Worm (Caenorhabditis elegans) whole organism, young adult: ENCODE data around the gene rpl-3.

ENCODE experiments used
- B0019.2 ChIP-seq: fragments of 200-800 bp; sonication (Bioruptor generic); conservative IDR thresholded peaks from 2 replicates; pipeline ENCODE4 v1.3.6; 2022; ENCODE audit warnings: missing genetic modification reagents, missing genetic modification characterization, missing compliant biosample characterization
- F23B12.7 ChIP-seq: sonication (generic microtip); optimal IDR thresholded peaks from 2 replicates; lab custom pipeline; 2017; ENCODE audit warnings: missing genetic modification characterization, mild to moderate bottlenecking, missing compliant biosample characterization, antibody characterized with exemption, moderate library complexity; ENCODE audit not compliant: insufficient read depth
- F52B5.7 ChIP-seq: sonication (generic microtip); optimal IDR thresholded peaks from 2 replicates; lab custom pipeline; 2016; ENCODE audit warnings: mild to moderate bottlenecking, missing genetic modification characterization, missing compliant biosample characterization
- F57A8.1 ChIP-seq: fragments of 200-800 bp; sonication (Bioruptor generic); optimal IDR thresholded peaks from 2 replicates; lab custom pipeline; 2018; ENCODE audit warnings: mild to moderate bottlenecking, missing genetic modification characterization, moderate library complexity, missing compliant biosample characterization
- K12H6.12 ChIP-seq: fragments of 200-800 bp; sonication (Bioruptor generic); optimal IDR thresholded peaks from 2 replicates; lab custom pipeline; 2018; ENCODE audit warnings: mild to moderate bottlenecking, missing genetic modification characterization, missing compliant biosample characterization
- Y67H2A.10 ChIP-seq: fragments of 200-800 bp; sonication (Bioruptor generic); conservative IDR thresholded peaks from 2 replicates; pipeline ENCODE4 v1.3.6; 2022; ENCODE audit warnings: missing genetic modification reagents, missing genetic modification characterization, missing compliant biosample characterization
- ZK185.1 ChIP-seq: sonication (generic microtip); optimal IDR thresholded peaks from 2 replicates; lab custom pipeline; 2016; ENCODE audit warnings: mild to moderate bottlenecking, missing genetic modification characterization, missing compliant biosample characterization; ENCODE audit not compliant: poor library complexity, severe bottlenecking
- ama-1 ChIP-seq, 3 experiments: fragments of 150-350 bp in 1 of 3; sonication (generic microtip) in 2 of 3; optimal IDR thresholded peaks; 2 replicates each; lab custom pipeline; 2014 to 2018; ENCODE audit warnings: missing biosample characterization in 2 of 3, missing genetic modification characterization in 2 of 3, missing genetic modification reagents in 2 of 3
- atf-7 ChIP-seq: sonication (generic microtip); optimal IDR thresholded peaks from 2 replicates; lab custom pipeline; 2017; ENCODE audit warnings: mild to moderate bottlenecking, missing genetic modification characterization, missing compliant biosample characterization
- athp-1 ChIP-seq: sonication (generic microtip); optimal IDR thresholded peaks from 2 replicates; lab custom pipeline; 2017; ENCODE audit warnings: mild to moderate bottlenecking, missing genetic modification characterization, missing compliant biosample characterization
- bed-2 ChIP-seq: fragments of 200-800 bp; sonication (Bioruptor generic); IDR thresholded peaks from 2 replicates; pipeline ENCODE4 v1.3.6; 2022; ENCODE audit warnings: missing genetic modification reagents, missing genetic modification characterization, missing compliant biosample characterization
- cebp-2 ChIP-seq: fragments of 200-800 bp; sonication (Bioruptor generic); IDR thresholded peaks from 2 replicates; pipeline ENCODE4 v1.3.6; 2022; ENCODE audit warnings: missing genetic modification characterization, missing compliant biosample characterization
- ceh-58 ChIP-seq: fragments of 200-800 bp; sonication (Bioruptor generic); IDR thresholded peaks from 2 replicates; pipeline ENCODE4 v1.3.6; 2022; ENCODE audit warnings: missing genetic modification characterization, missing compliant biosample characterization
- ceh-91 ChIP-seq: fragments of 200-800 bp; sonication (Bioruptor generic); IDR thresholded peaks from 2 replicates; pipeline ENCODE4 v1.3.6; 2022; ENCODE audit warnings: missing genetic modification reagents, missing genetic modification characterization, missing compliant biosample characterization
- chd-7 ChIP-seq: sonication (generic microtip); optimal IDR thresholded peaks from 2 replicates; lab custom pipeline; 2016; ENCODE audit warnings: mild to moderate bottlenecking, missing genetic modification characterization, moderate library complexity, missing compliant biosample characterization
- dox-1 ChIP-seq: fragments of 200-800 bp; sonication (Bioruptor generic); IDR thresholded peaks from 2 replicates; pipeline ENCODE4 v1.3.6; 2022; ENCODE audit warnings: missing genetic modification reagents, missing genetic modification characterization, missing compliant biosample characterization
- dpff-1 ChIP-seq: sonication (generic microtip); optimal IDR thresholded peaks from 2 replicates; lab custom pipeline; 2017; ENCODE audit warnings: mild to moderate bottlenecking, missing genetic modification characterization, missing compliant biosample characterization
- efl-1 ChIP-seq: fragments of 150-350 bp; optimal IDR thresholded peaks from 2 replicates; lab custom pipeline; 2014; ENCODE audit warnings: missing biosample characterization, missing genetic modification reagents, missing genetic modification characterization
- ekl-4 ChIP-seq: fragments of 200-800 bp; sonication (Bioruptor generic); IDR thresholded peaks from 2 replicates; pipeline ENCODE4 v1.3.6; 2022; ENCODE audit warnings: missing genetic modification reagents, missing genetic modification characterization, missing compliant biosample characterization
- hrde-1 ChIP-seq: sonication (generic microtip); optimal IDR thresholded peaks from 2 replicates; lab custom pipeline; 2016; ENCODE audit warnings: missing genetic modification characterization, mild to moderate bottlenecking, missing compliant biosample characterization, moderate library complexity, missing genotype, missing genetic modification reagents, borderline replicate concordance
- hsf-1 ChIP-seq: fragments of 200-800 bp; sonication (Bioruptor generic); IDR thresholded peaks from 2 replicates; pipeline ENCODE4 v1.3.6; 2022; ENCODE audit warnings: missing genetic modification reagents, missing genetic modification characterization, missing compliant biosample characterization
- lsl-1 ChIP-seq: fragments of 200-800 bp; sonication (Bioruptor generic); optimal IDR thresholded peaks from 2 replicates; lab custom pipeline; 2018; ENCODE audit warnings: mild to moderate bottlenecking, missing genetic modification characterization, moderate library complexity, missing compliant biosample characterization
- lsy-27 ChIP-seq: sonication (generic microtip); optimal IDR thresholded peaks from 2 replicates; lab custom pipeline; 2017; ENCODE audit warnings: missing genetic modification characterization, mild to moderate bottlenecking, missing compliant biosample characterization, antibody characterized with exemption, missing genotype, borderline replicate concordance; ENCODE audit not compliant: insufficient read depth
- madf-3 ChIP-seq: fragments of 200-800 bp; sonication (Bioruptor generic); IDR thresholded peaks from 2 replicates; pipeline ENCODE4 v1.3.6; 2022; ENCODE audit warnings: missing genetic modification reagents, missing genetic modification characterization, missing compliant biosample characterization
- madf-6 ChIP-seq: fragments of 200-800 bp; sonication (Bioruptor generic); IDR thresholded peaks from 2 replicates; pipeline ENCODE4 v1.3.6; 2022; ENCODE audit warnings: missing genetic modification reagents, missing genetic modification characterization, missing compliant biosample characterization
- mel-28 ChIP-seq: sonication (generic microtip); optimal IDR thresholded peaks from 2 replicates; lab custom pipeline; 2016; ENCODE audit warnings: borderline replicate concordance, mild to moderate bottlenecking, missing genetic modification characterization, missing compliant biosample characterization
- mxl-1 ChIP-seq: sonication (generic microtip); optimal IDR thresholded peaks from 2 replicates; lab custom pipeline; 2016; ENCODE audit warnings: missing genetic modification characterization, missing compliant biosample characterization
- nfyb-1 ChIP-seq: fragments of 200-800 bp; sonication (Bioruptor generic); IDR thresholded peaks from 2 replicates; pipeline ENCODE4 v1.3.6; 2022; ENCODE audit warnings: missing genetic modification reagents, missing genetic modification characterization, missing compliant biosample characterization
- nhr-120 ChIP-seq: fragments of 200-800 bp; sonication (Bioruptor generic); IDR thresholded peaks from 2 replicates; pipeline ENCODE4 v1.3.6; 2022; ENCODE audit warnings: missing genetic modification characterization, missing compliant biosample characterization
- nhr-27 ChIP-seq: fragments of 200-800 bp; sonication (Bioruptor generic); optimal IDR thresholded peaks from 2 replicates; lab custom pipeline; 2018; ENCODE audit warnings: mild to moderate bottlenecking, missing genetic modification characterization, moderate library complexity, missing compliant biosample characterization
- pbrm-1 ChIP-seq: fragments of 200-800 bp; sonication (Bioruptor generic); IDR thresholded peaks from 2 replicates; pipeline ENCODE4 v1.3.6; 2022; ENCODE audit warnings: missing genetic modification reagents, missing genetic modification characterization, missing compliant biosample characterization
- sptf-2 ChIP-seq: fragments of 200-800 bp; sonication (Bioruptor generic); optimal IDR thresholded peaks from 2 replicates; lab custom pipeline; 2018; ENCODE audit warnings: mild to moderate bottlenecking, missing genetic modification characterization, missing compliant biosample characterization
- tbx-9 ChIP-seq: sonication (generic microtip); optimal IDR thresholded peaks from 2 replicates; lab custom pipeline; 2016; ENCODE audit warnings: borderline replicate concordance, missing genetic modification characterization, inconsistent platforms, missing compliant biosample characterization
- tlf-1 ChIP-seq: fragments of 200-800 bp; sonication (Bioruptor generic); optimal IDR thresholded peaks from 2 replicates; lab custom pipeline; 2018; ENCODE audit warnings: mild to moderate bottlenecking, missing genetic modification characterization, missing compliant biosample characterization
- xnd-1 ChIP-seq: sonication (generic microtip); optimal IDR thresholded peaks from 2 replicates; lab custom pipeline; 2016; ENCODE audit warnings: missing genotype, missing genetic modification reagents, missing genetic modification characterization, missing compliant biosample characterization
- ztf-18 ChIP-seq: sonication (generic microtip); optimal IDR thresholded peaks from 2 replicates; lab custom pipeline; 2016; ENCODE audit warnings: missing genotype, mild to moderate bottlenecking, missing genetic modification characterization, missing compliant biosample characterization
- ztf-3 ChIP-seq: fragments of 200-800 bp; sonication (Bioruptor generic); optimal IDR thresholded peaks from 2 replicates; lab custom pipeline; 2018; ENCODE audit warnings: mild to moderate bottlenecking, missing genetic modification characterization, missing compliant biosample characterization
- ztf-6 ChIP-seq: fragments of 200-800 bp; sonication (Bioruptor generic); IDR thresholded peaks from 2 replicates; pipeline ENCODE4 v1.3.6; 2022; ENCODE audit warnings: missing genetic modification reagents, missing genetic modification characterization, missing compliant biosample characterization

The rpl-3 gene

DNA sequence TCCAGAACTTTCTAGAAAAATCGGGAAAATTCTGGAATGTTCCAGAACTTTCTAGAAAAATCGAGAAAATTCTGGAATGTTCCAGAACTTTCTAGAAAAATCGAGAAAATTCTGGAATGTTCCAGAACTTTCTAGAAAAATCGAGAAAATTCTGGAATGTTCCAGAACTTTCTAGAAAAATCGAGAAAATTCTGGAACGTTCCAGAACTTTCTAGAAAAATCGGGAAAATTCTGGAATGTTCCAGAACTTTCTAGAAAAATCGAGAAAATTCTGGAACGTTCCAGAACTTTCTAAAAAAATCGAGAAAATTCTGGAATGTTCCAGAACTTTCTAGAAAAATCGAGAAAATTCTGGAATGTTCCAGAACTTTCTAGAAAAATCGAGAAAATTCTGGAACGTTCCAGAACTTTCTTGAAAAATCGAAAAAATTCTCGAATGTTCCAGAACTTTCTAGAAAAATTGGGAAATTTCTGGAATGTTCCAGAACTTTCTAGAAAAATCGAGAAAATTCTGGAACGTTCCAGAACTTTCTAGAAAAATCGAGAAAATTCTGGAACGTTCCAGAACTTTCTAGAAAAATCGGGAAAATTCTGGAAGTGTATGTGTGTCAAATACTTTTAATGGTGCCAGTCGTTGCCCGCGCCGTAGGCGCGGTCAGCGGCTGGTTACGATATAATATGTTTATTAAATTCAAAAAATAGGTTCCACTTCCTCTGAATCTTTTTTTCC is 29.6 kb downstream of the rpl-3 start (continued):
- TF ChIP-seq dox-1 (peak; percentile 98), B0019.2 (peak; percentile 90), madf-6 (GFP tag; lab: Robert Waterston, UW) (peak; percentile 77)

DNA sequence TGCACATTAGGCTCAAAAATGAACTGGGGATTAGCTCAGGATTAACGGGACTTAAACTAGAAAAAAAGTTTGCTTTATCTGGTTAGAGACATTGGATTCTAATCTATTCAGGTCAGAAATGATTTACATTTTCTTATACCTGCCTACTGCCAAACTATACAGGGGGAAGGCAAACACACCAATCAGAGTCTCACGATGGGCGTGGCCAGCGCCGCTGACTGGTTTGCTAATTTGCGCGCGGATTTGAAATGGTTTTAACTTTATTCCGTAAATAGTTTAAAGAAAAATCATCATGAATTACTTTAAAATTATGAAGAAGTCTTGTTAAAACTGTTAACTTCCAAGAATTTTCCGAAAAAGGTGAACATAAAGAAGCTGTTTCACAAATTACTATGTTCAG is 30.7 kb downstream of the rpl-3 start:
- TF ChIP-seq cebp-2 (GFP tag; lab: Robert Waterston, UW) (no peak), efl-1 (GFP tag; lab: Kevin White, UChicago) (no peak), lsl-1 (GFP tag; lab: Kevin White, UChicago) (no peak), hrde-1 (tag; lab: Kevin White, UChicago) (no peak), ztf-6 (GFP tag; lab: Robert Waterston, UW) (no peak), F57A8.1 (GFP tag; lab: Kevin White, UChicago) (no peak), tlf-1 (GFP tag; lab: Kevin White, UChicago) (no peak), ceh-91 (GFP tag; lab: Robert Waterston, UW) (no peak), nhr-120 (GFP tag; lab: Robert Waterston, UW) (no peak), xnd-1 (tag; lab: Kevin White, UChicago) (no peak), ztf-3 (GFP tag; lab: Kevin White, UChicago) (no peak), dpff-1 (tag; lab: Kevin White, UChicago) (no peak), nhr-27 (no peak)

DNA sequence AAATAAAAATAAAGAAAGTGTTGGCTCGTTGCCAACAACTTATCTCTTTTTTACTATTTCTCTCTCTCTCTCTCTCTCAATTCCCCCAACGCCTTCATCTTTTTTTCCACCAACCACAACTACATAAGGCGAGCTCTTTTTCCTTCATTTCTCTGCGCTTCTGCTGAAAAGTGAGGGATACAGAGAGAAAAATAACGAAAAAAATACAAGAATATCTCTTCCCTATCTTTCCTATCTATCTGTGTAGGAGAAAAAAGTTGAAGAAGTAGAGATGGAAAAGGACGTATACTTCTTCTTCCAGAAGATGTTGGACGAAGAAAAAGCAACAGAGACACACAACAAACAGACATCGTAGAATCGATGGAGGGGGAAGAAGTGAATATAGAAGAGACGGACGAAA is 31.2 kb downstream of the rpl-3 start:
- no peak for TF ChIP-seq dpff-1 (tag; lab: Kevin White, UChicago)
- peak; percentile 65 for TF ChIP-seq K12H6.12 (tag; lab: Kevin White, UChicago)
- TF ChIP-seq, all 124 proteins: peak for 1

DNA sequence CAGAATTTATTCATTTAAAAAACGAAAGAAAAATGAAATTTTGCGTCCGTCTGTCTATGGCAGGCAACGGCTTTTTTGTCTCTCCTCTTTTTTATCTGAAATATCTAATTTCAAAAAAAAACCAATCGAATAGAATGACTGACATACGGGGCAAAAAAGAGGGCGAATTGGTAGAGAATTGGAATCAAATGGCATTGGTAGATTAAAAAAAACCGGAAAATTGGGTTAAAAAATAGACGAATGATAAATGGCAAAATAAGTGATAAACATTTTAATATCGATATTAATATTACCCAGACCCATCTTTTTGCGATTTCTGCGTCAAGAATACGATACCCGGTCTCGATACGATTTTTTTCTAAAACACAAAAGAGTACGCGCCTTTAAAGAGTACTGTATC is 33.9 kb downstream of the rpl-3 start, which contains the start of gene tir-1:
Gene tir-1 (minus strand): TSS at position 101 of the 400 bp plus-strand sequence.
- TF ChIP-seq sptf-2 (no peak), bed-2 (no peak), ZK185.1 (no peak), ama-1 (optimal IDR thresholded peaks at IDR 0.05; lab: Kevin White, UChicago) (no peak), ama-1 (GFP tag; optimal IDR thresholded peaks at IDR 0.05; lab: Kevin White, UChicago) (no peak), hrde-1 (tag; lab: Kevin White, UChicago) (no peak), F23B12.7 (tag; lab: Kevin White, UChicago) (no peak)

DNA sequence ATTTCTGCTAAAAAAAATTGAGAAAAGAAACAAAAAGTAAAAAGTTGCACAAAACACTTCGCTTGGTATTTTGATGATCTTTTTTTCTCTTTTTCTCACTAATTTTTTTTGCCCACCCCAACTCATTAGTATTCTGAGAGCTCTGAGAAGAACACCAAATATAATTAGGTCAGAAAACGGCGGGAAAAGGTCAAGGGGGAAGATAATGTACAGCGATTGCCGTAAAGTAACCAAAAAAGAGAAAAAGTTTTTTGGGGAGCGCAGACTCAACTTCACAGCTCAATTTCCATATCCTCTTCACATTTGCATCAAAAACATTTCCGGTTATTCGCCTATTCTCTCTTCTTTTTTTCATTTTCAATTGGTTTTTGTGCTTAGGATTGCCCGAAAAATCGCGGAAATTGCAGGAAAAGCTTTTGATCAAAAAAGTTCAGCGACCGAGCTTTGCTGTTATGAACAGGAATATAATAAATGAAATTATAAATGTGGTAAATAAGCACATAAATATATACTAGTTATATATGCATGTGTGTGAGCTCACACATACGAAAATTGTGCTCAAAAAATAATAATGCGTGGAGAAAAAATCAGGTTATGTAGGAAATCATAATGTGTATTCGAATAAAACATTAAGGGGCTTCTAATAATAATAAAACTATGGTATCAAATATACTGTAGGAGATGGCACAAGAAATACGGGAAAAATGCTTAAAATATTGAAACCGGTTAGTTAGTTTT is 35.1 kb downstream of the rpl-3 start:
- TF ChIP-seq nfyb-1 (GFP tag; lab: Robert Waterston, UW): peak; percentile 68
- peak; percentile 72 for TF ChIP-seq athp-1 (tag; lab: Kevin White, UChicago)
- TF ChIP-seq mxl-1 (tag; lab: Kevin White, UChicago): no peak
- TF ChIP-seq ztf-18 (tag; lab: Kevin White, UChicago): no peak
- TF ChIP-seq lsy-27: no peak
- no peak for TF ChIP-seq ceh-58 (GFP tag; lab: Robert Waterston, UW)
- peak; percentile 80 for TF ChIP-seq ama-1 (optimal IDR thresholded peaks at IDR 0.05; lab: Kevin White, UChicago)
- TF ChIP-seq ama-1 (GFP tag; optimal IDR thresholded peaks at IDR 0.05; lab: Kevin White, UChicago): no peak
- TF ChIP-seq lsl-1 (GFP tag; lab: Kevin White, UChicago): no peak
- no peak for TF ChIP-seq ZK185.1
- TF ChIP-seq Y67H2A.10 (GFP tag; lab: Robert Waterston, UW): no peak
- no peak for TF ChIP-seq chd-7
- TF ChIP-seq mel-28 (tag; lab: Kevin White, UChicago): no peak
- no peak for TF ChIP-seq ceh-91 (GFP tag; lab: Robert Waterston, UW)
- TF ChIP-seq pbrm-1 (GFP tag; lab: Robert Waterston, UW): no peak
- TF ChIP-seq tbx-9 (tag; lab: Kevin White, UChicago): no peak
- TF ChIP-seq ekl-4 (GFP tag; lab: Robert Waterston, UW): peak; percentile 53; the same call in 1 of the 2 replicates
- no peak for TF ChIP-seq hsf-1 (GFP tag; lab: Robert Waterston, UW)
- peak; percentile 6 for TF ChIP-seq atf-7 (tag; lab: Kevin White, UChicago)
- TF ChIP-seq F52B5.7 (tag; lab: Kevin White, UChicago): peak; percentile 57
- 0 out of 2 replicates have a peak, but pooled peaks have one; percentile 2 for TF ChIP-seq madf-3 (GFP tag; lab: Robert Waterston, UW)
